Worm (Caenorhabditis elegans) whole organism, L1 larva: Measurements from ENCODE around the gene C12D12.3.
A peak's percentile ranks its signal among the peaks of the same experiment; 100 is the strongest.

Source experiments
- C16A3.4 ChIP-seq: fragments of 150-350 bp; optimal IDR thresholded peaks from 2 replicates; lab custom pipeline; 2014; ENCODE audit warnings: missing biosample characterization, missing genetic modification characterization
- F16B12.6 ChIP-seq: fragments of 150-350 bp; optimal IDR thresholded peaks from 2 replicates; lab custom pipeline; 2014; ENCODE audit warnings: missing biosample characterization, missing genetic modification characterization
- alr-1 ChIP-seq: fragments of 200-800 bp; sonication (Bioruptor generic); optimal IDR thresholded peaks from 2 replicates; lab custom pipeline; 2018; ENCODE audit warnings: borderline replicate concordance, mild to moderate bottlenecking, missing genetic modification characterization, missing compliant biosample characterization
- aly-2 ChIP-seq: fragments of 150-350 bp; optimal IDR thresholded peaks from 2 replicates; lab custom pipeline; 2014; ENCODE audit warnings: missing biosample characterization, missing genetic modification characterization
- ama-1 ChIP-seq: fragments of 150-350 bp; optimal IDR thresholded peaks from 2 replicates; lab custom pipeline; 2014
- blmp-1 ChIP-seq: fragments of 150-350 bp; optimal IDR thresholded peaks from 2 replicates; lab custom pipeline; 2014; ENCODE audit warnings: missing biosample characterization, missing genetic modification characterization
- ceh-63 ChIP-seq: fragments of 200-800 bp; sonication (Bioruptor generic); optimal IDR thresholded peaks from 2 replicates; lab custom pipeline; 2018; ENCODE audit warnings: mild to moderate bottlenecking, missing genetic modification characterization, missing compliant biosample characterization
- ceh-8 ChIP-seq: fragments of 200-800 bp; sonication (Bioruptor generic); optimal IDR thresholded peaks from 2 replicates; lab custom pipeline; 2018; ENCODE audit warnings: mild to moderate bottlenecking, missing genetic modification characterization, moderate library complexity, missing compliant biosample characterization
- ces-1 ChIP-seq: fragments of 150-350 bp; optimal IDR thresholded peaks from 2 replicates; lab custom pipeline; 2014; ENCODE audit warnings: missing biosample characterization, missing genetic modification reagents, missing genetic modification characterization
- dpl-1 ChIP-seq, 3 experiments: fragments of 150-350 bp in 2 of 3; sonication (generic microtip) in 1 of 3; optimal IDR thresholded peaks; 2 replicates each; lab custom pipeline; 2014 to 2017; ENCODE audit warnings: missing biosample characterization in 3 of 3, missing genetic modification characterization in 3 of 3, missing genetic modification reagents in 3 of 3
- egl-13 ChIP-seq: sonication (generic microtip); optimal IDR thresholded peaks from 2 replicates; lab custom pipeline; 2016; ENCODE audit warnings: missing genotype, missing genetic modification reagents, missing genetic modification characterization, missing compliant biosample characterization
- elt-2 ChIP-seq: sonication (generic microtip); optimal IDR thresholded peaks from 2 replicates; lab custom pipeline; 2016; ENCODE audit warnings: missing genetic modification characterization, mild to moderate bottlenecking, inconsistent platforms, missing compliant biosample characterization, missing genetic modification reagents
- elt-3 ChIP-seq, 6 experiments: fragments of 150-350 bp in 1 of 6; sonication (generic microtip); optimal IDR thresholded peaks; 2 replicates each; lab custom pipeline; 2017 to 2018; ENCODE audit warnings: missing biosample characterization in 6 of 6, missing genetic modification characterization in 6 of 6, inconsistent platforms in 1 of 6
- fkh-10 ChIP-seq: sonication (generic microtip); optimal IDR thresholded peaks from 2 replicates; lab custom pipeline; 2017; ENCODE audit warnings: missing biosample characterization, missing genetic modification reagents, missing genetic modification characterization
- fkh-8 ChIP-seq: sonication (generic microtip); optimal IDR thresholded peaks from 2 replicates; lab custom pipeline; 2016; ENCODE audit warnings: mild to moderate bottlenecking, missing genetic modification characterization, missing compliant biosample characterization
- grh-1 ChIP-seq: fragments of 200-800 bp; sonication (Bioruptor generic); IDR thresholded peaks from 2 replicates; pipeline ENCODE4 v1.3.6; 2022; ENCODE audit warnings: missing genetic modification reagents, missing genetic modification characterization, missing compliant biosample characterization
- hlh-4 ChIP-seq: sonication (generic microtip); optimal IDR thresholded peaks from 2 replicates; lab custom pipeline; 2016; ENCODE audit warnings: mild to moderate bottlenecking, missing genetic modification characterization, missing compliant biosample characterization
- hpl-2 ChIP-seq: fragments of 150-350 bp; optimal IDR thresholded peaks from 2 replicates; lab custom pipeline; 2014; ENCODE audit warnings: missing biosample characterization, missing genetic modification reagents, missing genetic modification characterization
- irx-1 ChIP-seq: sonication (generic microtip); optimal IDR thresholded peaks from 2 replicates; lab custom pipeline; 2016; ENCODE audit warnings: missing genetic modification characterization, missing compliant biosample characterization
- lin-13 ChIP-seq: fragments of 150-350 bp; optimal IDR thresholded peaks from 2 replicates; lab custom pipeline; 2014; ENCODE audit warnings: missing biosample characterization, missing genetic modification reagents, missing genetic modification characterization
- lin-14 ChIP-seq: fragments of 200-800 bp; sonication (Bioruptor generic); optimal IDR thresholded peaks from 2 replicates; lab custom pipeline; 2018; ENCODE audit warnings: mild to moderate bottlenecking, missing genetic modification characterization, moderate library complexity, missing compliant biosample characterization
- lin-15B ChIP-seq: fragments of 150-350 bp; sonication (generic microtip); optimal IDR thresholded peaks from 3 replicates; lab custom pipeline; 2014; ENCODE audit warnings: missing biosample characterization, missing genetic modification characterization
- lin-35 ChIP-seq, 2 experiments: fragments of 150-350 bp; optimal IDR thresholded peaks; 2 replicates each; lab custom pipeline; 2014; ENCODE audit warnings: missing biosample characterization in 2 of 2, missing genetic modification characterization in 2 of 2, missing genetic modification reagents in 2 of 2
- lin-39 ChIP-seq: fragments of 150-350 bp; optimal IDR thresholded peaks from 2 replicates; lab custom pipeline; 2014; ENCODE audit warnings: missing biosample characterization, missing genetic modification reagents, missing genetic modification characterization
- lir-3 ChIP-seq: sonication (generic microtip); optimal IDR thresholded peaks from 2 replicates; lab custom pipeline; 2016; ENCODE audit warnings: mild to moderate bottlenecking, missing genetic modification characterization, moderate library complexity, missing compliant biosample characterization; ENCODE audit not compliant: poor library complexity
- mab-9 ChIP-seq: fragments of 200-800 bp; sonication (Bioruptor generic); IDR thresholded peaks from 2 replicates; pipeline ENCODE4 v1.3.6; 2022; ENCODE audit warnings: missing genetic modification reagents, missing genetic modification characterization, missing compliant biosample characterization
- mdl-1 ChIP-seq, 2 experiments: fragments of 150-350 bp; optimal IDR thresholded peaks; 2 replicates each; lab custom pipeline; 2014 to 2017; ENCODE audit warnings: missing biosample characterization in 2 of 2, missing genetic modification characterization in 2 of 2, inconsistent platforms in 1 of 2
- mef-2 ChIP-seq: fragments of 150-350 bp; optimal IDR thresholded peaks from 2 replicates; lab custom pipeline; 2014; ENCODE audit warnings: missing biosample characterization, missing genetic modification characterization
- nhr-11 ChIP-seq: fragments of 150-350 bp; optimal IDR thresholded peaks from 2 replicates; lab custom pipeline; 2014; ENCODE audit warnings: missing biosample characterization, missing genetic modification characterization
- nhr-20 ChIP-seq: sonication (generic microtip); optimal IDR thresholded peaks from 2 replicates; lab custom pipeline; 2016; ENCODE audit warnings: mild to moderate bottlenecking, missing genetic modification characterization, missing compliant biosample characterization
- nhr-237 ChIP-seq: fragments of 150-350 bp; optimal IDR thresholded peaks from 2 replicates; lab custom pipeline; 2014; ENCODE audit warnings: missing biosample characterization, missing genetic modification characterization
- nhr-47 ChIP-seq: sonication (generic microtip); optimal IDR thresholded peaks from 2 replicates; lab custom pipeline; 2016; ENCODE audit warnings: mild to moderate bottlenecking, missing genetic modification characterization, moderate library complexity, missing compliant biosample characterization
- nhr-71 ChIP-seq: sonication (generic microtip); optimal IDR thresholded peaks from 2 replicates; lab custom pipeline; 2016; ENCODE audit warnings: mild to moderate bottlenecking, missing genetic modification characterization, moderate library complexity, missing compliant biosample characterization
- nhr-76 ChIP-seq: sonication (generic microtip); optimal IDR thresholded peaks from 2 replicates; lab custom pipeline; 2017; ENCODE audit warnings: missing biosample characterization, missing genetic modification characterization
- nhr-84 ChIP-seq: sonication (generic microtip); optimal IDR thresholded peaks from 2 replicates; lab custom pipeline; 2017; ENCODE audit warnings: missing biosample characterization, missing genetic modification characterization
- pqm-1 ChIP-seq: sonication (generic microtip); optimal IDR thresholded peaks from 3 replicates; lab custom pipeline; 2017; ENCODE audit warnings: missing biosample characterization, missing genetic modification characterization
- sox-4 ChIP-seq: sonication (generic microtip); optimal IDR thresholded peaks from 2 replicates; lab custom pipeline; 2016; ENCODE audit warnings: missing genetic modification characterization, missing compliant biosample characterization
- tbx-2 ChIP-seq: sonication (generic microtip); optimal IDR thresholded peaks from 2 replicates; lab custom pipeline; 2016; ENCODE audit warnings: missing genetic modification characterization, missing compliant biosample characterization
- unc-30 ChIP-seq: sonication (generic microtip); optimal IDR thresholded peaks from 2 replicates; lab custom pipeline; 2017; ENCODE audit warnings: missing biosample characterization, missing genetic modification characterization
- unc-86 ChIP-seq: sonication (generic microtip); optimal IDR thresholded peaks from 2 replicates; lab custom pipeline; 2016; ENCODE audit warnings: missing genetic modification characterization, missing compliant biosample characterization
- unc-98 ChIP-seq: fragments of 200-800 bp; sonication (Bioruptor generic); IDR thresholded peaks from 2 replicates; pipeline ENCODE4 v1.3.6; 2022; ENCODE audit warnings: missing genetic modification characterization, missing compliant biosample characterization
- vab-15 ChIP-seq: sonication (generic microtip); optimal IDR thresholded peaks from 2 replicates; lab custom pipeline; 2017; ENCODE audit warnings: missing genotype, mild to moderate bottlenecking, missing genetic modification characterization, missing compliant biosample characterization
- zag-1 ChIP-seq: fragments of 150-350 bp; optimal IDR thresholded peaks from 2 replicates; lab custom pipeline; 2014; ENCODE audit warnings: missing biosample characterization, missing genetic modification characterization
- zip-4 ChIP-seq: fragments of 200-800 bp; sonication (Bioruptor generic); optimal IDR thresholded peaks from 2 replicates; lab custom pipeline; 2018; ENCODE audit warnings: mild to moderate bottlenecking, missing genetic modification characterization, moderate library complexity, missing compliant biosample characterization

Gene C12D12.3

ce11 chrX:3517141-3517540, 28.0 kb downstream of the C12D12.3 start:
- TF ChIP-seq nhr-71 (tag; lab: Kevin White, UChicago) (peak; percentile 38), unc-86 (tag; lab: Kevin White, UChicago) (peak; percentile 89), lin-14 (peak; percentile 60), egl-13 (peak; percentile 39), lir-3 (tag; lab: Kevin White, UChicago) (no peak), hpl-2 (GFP tag; lab: Kevin White, UChicago) (no peak), elt-3 (tag; optimal IDR thresholded peaks at IDR 0.05; lab: Kevin White, UChicago) (no peak), nhr-47 (tag; lab: Kevin White, UChicago) (peak; percentile 19)

DNA sequence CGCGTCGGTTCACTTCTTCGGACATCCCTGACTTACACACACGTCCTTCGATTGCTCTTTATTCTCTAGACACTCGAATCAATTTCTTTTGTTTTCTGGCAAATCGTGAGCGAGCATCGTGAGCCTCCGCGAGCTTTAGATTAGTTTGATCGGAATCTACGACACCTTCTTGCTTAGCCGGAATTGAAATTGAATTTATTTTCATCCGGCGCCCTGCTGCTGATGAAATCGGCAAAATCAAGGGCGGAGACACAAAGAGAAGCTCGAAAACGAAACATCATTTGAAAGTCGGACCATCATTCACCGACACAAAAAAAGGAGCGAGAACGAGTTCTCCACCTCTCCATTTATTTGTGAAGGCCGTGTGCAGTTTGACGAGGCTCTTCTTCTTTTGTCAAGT, 29.4 kb downstream of the C12D12.3 start, which contains the start of gene npr-16:
Gene npr-16, plus strand, starts transcription at position 301 of the 400 bp plus-strand sequence.
- TF ChIP-seq dpl-1 (GFP tag; optimal IDR thresholded peaks at IDR 0.05; lab: Kevin White, UChicago), result no peak
- no peak for TF ChIP-seq lin-15B (tag; lab: Kevin White, UChicago)

ce11 chrX:3526712-3527111, 37.6 kb downstream of the C12D12.3 start:
- peak; percentile 26 for TF ChIP-seq fkh-10 (GFP tag; lab: Kevin White, UChicago)
- no peak for TF ChIP-seq vab-15 (tag; lab: Kevin White, UChicago)
- no peak for TF ChIP-seq F16B12.6
- TF ChIP-seq lin-14, result peak; percentile 8
- no peak for TF ChIP-seq unc-30 (tag; lab: Kevin White, UChicago)
- TF ChIP-seq C16A3.4 (tag; lab: Kevin White, UChicago), result no peak
- no peak for TF ChIP-seq ama-1 (lab: Kevin White, UChicago)
- no peak for TF ChIP-seq nhr-84 (tag; lab: Kevin White, UChicago)
- no peak for TF ChIP-seq alr-1
- no peak for TF ChIP-seq aly-2 (tag; lab: Kevin White, UChicago)
- no peak for TF ChIP-seq unc-98 (GFP tag; lab: Robert Waterston, UW)

DNA sequence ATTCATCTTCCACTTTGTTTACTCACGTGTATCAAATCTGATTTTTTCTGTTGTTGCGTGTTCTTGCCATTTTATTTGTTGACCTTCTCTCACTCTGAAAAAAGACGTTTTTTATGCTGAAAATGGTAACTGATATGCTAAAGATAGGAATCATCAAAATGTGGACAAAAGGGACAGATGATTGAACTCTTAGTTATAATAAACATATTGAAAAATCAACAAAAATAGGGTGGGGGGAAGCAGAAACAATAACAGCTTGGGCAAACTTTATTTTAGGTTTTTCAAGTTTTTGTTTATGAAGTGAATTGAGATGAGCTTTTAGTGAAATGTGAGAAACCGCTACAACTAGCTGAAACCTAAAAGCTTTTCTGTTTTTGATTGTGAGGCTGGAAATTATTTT, 43.8 kb downstream of the C12D12.3 start, which contains the start of gene F56B6.6:
Gene F56B6.6, minus strand, starts transcription at position 101 of the 400 bp plus-strand sequence.
- TF ChIP-seq nhr-71 (tag; lab: Kevin White, UChicago) (no peak), elt-2 (no peak), dpl-1 (GFP tag; optimal IDR thresholded peaks at IDR 0.05; lab: Kevin White, UChicago) (no peak), nhr-20 (no peak), alr-1 (no peak), nhr-11 (tag; lab: Kevin White, UChicago) (no peak), C16A3.4 (tag; lab: Kevin White, UChicago) (no peak), nhr-76 (tag; lab: Kevin White, UChicago) (no peak)

DNA sequence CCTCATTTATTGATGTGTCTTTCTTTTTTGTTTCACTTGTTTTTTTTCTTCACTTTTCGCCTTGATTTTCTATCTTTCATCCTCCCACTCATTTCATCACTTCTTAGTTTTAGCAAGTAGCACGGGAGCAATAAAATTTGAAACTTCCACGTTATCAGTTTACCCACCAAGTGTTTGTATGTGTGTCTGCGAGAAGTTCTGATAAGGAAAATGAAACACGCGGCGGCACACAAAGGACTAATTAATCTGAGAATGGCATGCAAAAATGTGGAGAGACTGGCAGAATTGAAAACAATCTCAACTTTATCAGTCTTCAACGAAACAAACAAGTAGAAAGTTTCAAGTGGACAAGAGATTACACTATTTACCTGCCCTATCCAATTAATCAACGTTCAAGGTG, 45.1 kb downstream of the C12D12.3 start:
- TF ChIP-seq ces-1 (GFP tag; lab: Kevin White, UChicago), result no peak
- TF ChIP-seq lir-3 (tag; lab: Kevin White, UChicago), result no peak
- TF ChIP-seq zip-4 (GFP tag; lab: Kevin White, UChicago), result no peak
- TF ChIP-seq nhr-84 (tag; lab: Kevin White, UChicago), result no peak
- no peak for TF ChIP-seq mef-2 (tag; lab: Kevin White, UChicago)
- TF ChIP-seq mdl-1 (tag; optimal IDR thresholded peaks at IDR 0.05; lab: Kevin White, UChicago), result peak in 1 of 2 experiments; percentile 58
- TF ChIP-seq lin-35 (GFP tag; optimal IDR thresholded peaks at IDR 0.05; lab: Kevin White, UChicago), result peak in 1 of 2 experiments; percentile 58
- TF ChIP-seq nhr-20, result peak; percentile 38
- TF ChIP-seq tbx-2 (tag; lab: Kevin White, UChicago), result no peak
- TF ChIP-seq aly-2 (tag; lab: Kevin White, UChicago), result no peak
- no peak for TF ChIP-seq fkh-8 (tag; lab: Kevin White, UChicago)
- TF ChIP-seq grh-1 (GFP tag; lab: Robert Waterston, UW), result no peak
- TF ChIP-seq lin-13 (GFP tag; lab: Kevin White, UChicago), result no peak
- TF ChIP-seq mab-9 (GFP tag; lab: Robert Waterston, UW), result no peak
- TF ChIP-seq nhr-11 (tag; lab: Kevin White, UChicago), result no peak
- no peak for TF ChIP-seq zag-1 (tag; lab: Kevin White, UChicago)
- TF ChIP-seq lin-39 (tag; lab: Kevin White, UChicago), result no peak
- no peak for TF ChIP-seq nhr-237 (tag; lab: Kevin White, UChicago)
- peak; percentile 9 for TF ChIP-seq blmp-1 (tag; lab: Kevin White, UChicago)
- no peak for TF ChIP-seq sox-4 (tag; lab: Kevin White, UChicago)
- TF ChIP-seq pqm-1, result peak; percentile 88
- no peak for TF ChIP-seq ceh-8
- no peak for TF ChIP-seq irx-1 (tag; lab: Kevin White, UChicago)
- peak; percentile 76 for TF ChIP-seq lin-14
- TF ChIP-seq ceh-63 (GFP tag; lab: Kevin White, UChicago), result no peak
- no peak for TF ChIP-seq hlh-4 (tag; lab: Kevin White, UChicago)
- TF ChIP-seq nhr-71 (tag; lab: Kevin White, UChicago), result peak; percentile 47
